Worm (Caenorhabditis elegans) whole organism, L4/young adult: Measurements from ENCODE around the gene aqp-10.

Experiments used
- W03F9.2 ChIP-seq: fragments of 150-350 bp; optimal IDR thresholded peaks from 2 replicates; lab custom pipeline; 2014; ENCODE audit warnings: missing biosample characterization, missing genetic modification characterization
- dao-5 ChIP-seq: sonication (generic microtip); optimal IDR thresholded peaks from 2 replicates; lab custom pipeline; 2016; ENCODE audit warnings: missing genotype, missing genetic modification characterization, moderate library complexity, missing compliant biosample characterization

ce11 chrII:9725056-9725455 lies 44.6 kb downstream of the aqp-10 start:
- TF ChIP-seq dao-5 (tag; lab: Kevin White, UChicago), result no peak
- TF ChIP-seq W03F9.2 (tag; lab: Kevin White, UChicago), result no peak
